Worm (Caenorhabditis elegans) whole organism, young adult: ENCODE data around the gene R08C7.1.

Experiments used
- F10E7.11 ChIP-seq: sonication (generic microtip); optimal IDR thresholded peaks from 2 replicates; lab custom pipeline; 2017; ENCODE audit warnings: mild to moderate bottlenecking, missing genetic modification characterization, moderate library complexity, missing compliant biosample characterization
- fkh-3 ChIP-seq: sonication (generic microtip); optimal IDR thresholded peaks from 2 replicates; lab custom pipeline; 2016; ENCODE audit warnings: mild to moderate bottlenecking, missing genetic modification characterization, missing compliant biosample characterization
- hlh-12 ChIP-seq: sonication (generic microtip); optimal IDR thresholded peaks from 2 replicates; lab custom pipeline; 2016; ENCODE audit warnings: missing genetic modification characterization, missing compliant biosample characterization
- snpc-4 ChIP-seq, 5 experiments: fragments of 150-350 bp in 1 of 5; sonication (generic microtip) in 4 of 5; optimal IDR thresholded peaks; 2 replicates each; lab custom pipeline; 2014 to 2018; ENCODE audit warnings: missing genetic modification characterization in 5 of 5, missing biosample characterization in 3 of 5, antibody characterized with exemption in 2 of 5, mild to moderate bottlenecking in 2 of 5, missing compliant biosample characterization in 2 of 5, missing genotype in 2 of 5, moderate library complexity in 2 of 5, missing genetic modification reagents in 1 of 5

DNA sequence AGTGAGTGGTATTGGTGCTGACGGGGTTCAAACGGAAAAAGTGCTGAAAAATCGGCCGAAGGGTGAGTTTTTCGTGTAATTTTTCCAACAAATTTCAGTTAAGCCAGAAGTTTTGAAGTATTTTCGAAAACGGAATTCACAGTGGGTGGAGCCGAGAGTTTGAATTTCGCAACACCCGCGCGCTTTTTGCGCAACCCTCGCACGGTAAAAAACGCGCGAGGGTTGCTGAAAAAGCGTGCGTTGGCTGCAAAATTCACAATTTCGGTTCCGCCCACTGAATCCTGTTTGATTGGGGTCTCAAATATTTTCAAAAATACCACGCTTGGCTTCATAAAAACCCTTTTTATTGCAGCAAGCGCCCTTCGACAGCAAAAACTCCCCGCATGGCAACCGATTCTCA is 4.3 kb upstream of the R08C7.1 start:
- TF ChIP-seq hlh-12 (tag; lab: Kevin White, UChicago) (no peak), snpc-4 (GFP tag; optimal IDR thresholded peaks at IDR 0.05; lab: Kevin White, UChicago) (no peak), snpc-4 (tag; optimal IDR thresholded peaks at IDR 0.05; lab: Kevin White, UChicago) (no peak), F10E7.11 (no peak), fkh-3 (tag; lab: Kevin White, UChicago) (no peak)
